Worm (Caenorhabditis elegans): ENCODE results near the gene F16G10.9.

Gene F16G10.9

ce11 chrII:2368956-2369355 lies 16.4 kb downstream of the F16G10.9 start, which contains the start of gene hpo-25:
Gene hpo-25, plus strand, starts transcription at chrII:2369256.
- TF ChIP-seq ceh-88 (GFP tag; IDR thresholded peaks at IDR 0.05) = no peak
- no peak for TF ChIP-seq nhr-85 (tag)
- no peak for TF ChIP-seq lin-15B (tag; optimal IDR thresholded peaks at IDR 0.05)
- no peak for TF ChIP-seq dpl-1 (GFP tag; optimal IDR thresholded peaks at IDR 0.05)
- TF ChIP-seq C16A3.4 (tag; optimal IDR thresholded peaks at IDR 0.05) = no peak
- TF ChIP-seq grh-1 (GFP tag; IDR thresholded peaks at IDR 0.05) = no peak
- TF ChIP-seq skn-1 (tag; optimal IDR thresholded peaks at IDR 0.05) = no peak
- TF ChIP-seq C04F5.9 (tag; optimal IDR thresholded peaks at IDR 0.05) = no peak
- no peak for TF ChIP-seq fkh-8 (tag; optimal IDR thresholded peaks at IDR 0.05)
- TF ChIP-seq lsy-2 (tag; optimal IDR thresholded peaks at IDR 0.05) = no peak
- no peak for TF ChIP-seq unc-62 (GFP tag; optimal IDR thresholded peaks at IDR 0.05)
- TF ChIP-seq egl-27 (tag; optimal IDR thresholded peaks at IDR 0.05) = no peak
- TF ChIP-seq elt-2 (tag; optimal IDR thresholded peaks at IDR 0.05) = no peak
- TF ChIP-seq sox-4 (tag; optimal IDR thresholded peaks at IDR 0.05) = no peak

DNA sequence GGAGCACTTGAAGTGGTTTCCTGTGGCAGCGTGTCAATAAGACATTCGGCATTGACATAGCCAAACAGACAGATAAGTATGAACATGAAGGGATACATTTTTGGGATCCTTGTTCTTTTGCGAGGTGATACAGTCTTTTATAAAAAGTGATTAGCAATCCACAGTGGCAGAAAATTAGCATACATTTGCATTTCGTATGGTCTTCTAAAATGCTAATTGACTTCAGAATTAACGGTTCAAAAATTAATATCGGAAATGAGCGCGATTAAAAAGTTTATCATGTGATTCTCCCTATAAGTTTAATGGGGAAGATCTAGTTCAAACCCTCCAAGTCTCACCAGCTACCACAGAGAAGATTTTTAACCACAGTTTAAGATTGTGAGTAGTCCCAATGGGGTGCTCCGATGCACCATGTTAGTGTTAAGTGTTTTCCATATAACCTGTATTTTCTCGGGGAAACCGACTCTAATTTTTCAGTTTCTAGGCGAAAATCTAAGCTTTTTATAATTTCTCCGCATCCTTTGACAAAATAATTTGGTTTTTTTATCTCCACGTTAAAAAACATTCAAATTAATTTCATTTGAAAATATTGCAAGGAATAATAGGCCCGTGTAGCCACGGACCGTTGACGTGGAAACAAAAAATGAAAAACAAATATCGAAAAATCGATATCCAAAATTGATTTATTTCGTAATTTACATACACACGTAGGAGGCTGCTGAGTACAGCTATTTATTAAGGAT lies 18.6 kb downstream of the F16G10.9 start, which contains the start of the genes F43C11.12 and F16G10.5:
F43C11.12 (minus strand) TSS at position 101 of the 743 bp plus-strand sequence.
F16G10.5 (plus strand) TSS at position 693 of the 743 bp plus-strand sequence.
- TF ChIP-seq nhr-77 (tag; optimal IDR thresholded peaks at IDR 0.05) (no peak), lin-15B (tag; optimal IDR thresholded peaks at IDR 0.05) (no peak), zip-4 (GFP tag; optimal IDR thresholded peaks at IDR 0.05) (no peak), mep-1 (tag; optimal IDR thresholded peaks at IDR 0.05) (no peak), nhr-71 (tag; optimal IDR thresholded peaks at IDR 0.05) (no peak), aly-2 (tag; optimal IDR thresholded peaks at IDR 0.05) (no peak), pax-3 (tag; optimal IDR thresholded peaks at IDR 0.05) (no peak), elt-3 (tag; optimal IDR thresholded peaks at IDR 0.05) (no peak), elt-2 (tag; optimal IDR thresholded peaks at IDR 0.05) (no peak), sox-4 (tag; optimal IDR thresholded peaks at IDR 0.05) (no peak), ceh-63 (GFP tag; optimal IDR thresholded peaks at IDR 0.05) (no peak), pag-3 (tag; optimal IDR thresholded peaks at IDR 0.05; ENCODE audit: borderline replicate concordance, insufficient read depth) (no peak), rnt-1 (tag; optimal IDR thresholded peaks at IDR 0.05) (no peak), egl-27 (tag; optimal IDR thresholded peaks at IDR 0.05) (no peak), ces-1 (GFP tag; optimal IDR thresholded peaks at IDR 0.05) (no peak), fkh-10 (GFP tag; optimal IDR thresholded peaks at IDR 0.05) (no peak), ceh-90 (tag; optimal IDR thresholded peaks at IDR 0.05) (no peak), fos-1 (tag; optimal IDR thresholded peaks at IDR 0.05) (no peak), mdl-1 (tag; optimal IDR thresholded peaks at IDR 0.05) (no peak), lsy-2 (tag; optimal IDR thresholded peaks at IDR 0.05) (no peak)

ce11 chrII:2363673-2364072 lies 21.7 kb downstream of the F16G10.9 start, which contains the start of gene F43C11.11:
Gene F43C11.11, minus strand, starts transcription at chrII:2363773.
- TF ChIP-seq ceh-82 (tag; optimal IDR thresholded peaks at IDR 0.05) (no peak), pax-3 (tag; optimal IDR thresholded peaks at IDR 0.05) (no peak), zip-4 (GFP tag; optimal IDR thresholded peaks at IDR 0.05) (no peak), nhr-84 (tag; optimal IDR thresholded peaks at IDR 0.05) (no peak), dpl-1 (GFP tag; optimal IDR thresholded peaks at IDR 0.05) (no peak), efl-3 (GFP tag; optimal IDR thresholded peaks at IDR 0.05) (no peak), unc-30 (tag; optimal IDR thresholded peaks at IDR 0.05) (no peak), unc-130 (tag; optimal IDR thresholded peaks at IDR 0.05) (no peak), ceh-63 (GFP tag; optimal IDR thresholded peaks at IDR 0.05) (no peak), sup-37 (GFP tag; optimal IDR thresholded peaks at IDR 0.05) (no peak), mdl-1 (tag; optimal IDR thresholded peaks at IDR 0.05) (no peak), nhr-85 (tag) (no peak), rnt-1 (tag; optimal IDR thresholded peaks at IDR 0.05) (no peak), snu-23 (GFP tag; optimal IDR thresholded peaks at IDR 0.05) (no peak), fkh-8 (tag; optimal IDR thresholded peaks at IDR 0.05) (no peak), egl-13 (tag; optimal IDR thresholded peaks at IDR 0.05) (no peak), aly-2 (tag; optimal IDR thresholded peaks at IDR 0.05) (no peak), C34B4.2 (tag; optimal IDR thresholded peaks at IDR 0.05) (no peak)

Measured in whole organism, L1 larva.